Worm (Caenorhabditis elegans) whole organism, young adult: Measurements from ENCODE around the gene C14A4.12.

ENCODE experiments used
- ama-1 ChIP-seq, 3 experiments: fragments of 150-350 bp in 1 of 3; sonication (generic microtip) in 2 of 3; optimal IDR thresholded peaks; 2 replicates each; lab custom pipeline; 2014 to 2018; ENCODE audit warnings: missing biosample characterization in 2 of 3, missing genetic modification characterization in 2 of 3, missing genetic modification reagents in 2 of 3
- dpl-1 ChIP-seq: fragments of 150-350 bp; optimal IDR thresholded peaks from 2 replicates; lab custom pipeline; 2014; ENCODE audit warnings: missing biosample characterization, missing genetic modification reagents, missing genetic modification characterization
- efl-1 ChIP-seq: fragments of 150-350 bp; optimal IDR thresholded peaks from 2 replicates; lab custom pipeline; 2014; ENCODE audit warnings: missing biosample characterization, missing genetic modification reagents, missing genetic modification characterization
- fkh-3 ChIP-seq: sonication (generic microtip); optimal IDR thresholded peaks from 2 replicates; lab custom pipeline; 2016; ENCODE audit warnings: mild to moderate bottlenecking, missing genetic modification characterization, missing compliant biosample characterization
- hsf-1 ChIP-seq: fragments of 200-800 bp; sonication (Bioruptor generic); IDR thresholded peaks from 2 replicates; pipeline ENCODE4 v1.3.6; 2022; ENCODE audit warnings: missing genetic modification reagents, missing genetic modification characterization, missing compliant biosample characterization
- nfyb-1 ChIP-seq: fragments of 200-800 bp; sonication (Bioruptor generic); IDR thresholded peaks from 2 replicates; pipeline ENCODE4 v1.3.6; 2022; ENCODE audit warnings: missing genetic modification reagents, missing genetic modification characterization, missing compliant biosample characterization
- nhr-80 ChIP-seq: sonication (generic microtip); optimal IDR thresholded peaks from 2 replicates; lab custom pipeline; 2016; ENCODE audit warnings: missing genetic modification characterization, missing compliant biosample characterization
- snpc-4 ChIP-seq, 5 experiments: fragments of 150-350 bp in 1 of 5; sonication (generic microtip) in 4 of 5; optimal IDR thresholded peaks; 2 replicates each; lab custom pipeline; 2014 to 2018; ENCODE audit warnings: missing genetic modification characterization in 5 of 5, missing biosample characterization in 3 of 5, antibody characterized with exemption in 2 of 5, mild to moderate bottlenecking in 2 of 5, missing compliant biosample characterization in 2 of 5, missing genotype in 2 of 5, moderate library complexity in 2 of 5, missing genetic modification reagents in 1 of 5

DNA sequence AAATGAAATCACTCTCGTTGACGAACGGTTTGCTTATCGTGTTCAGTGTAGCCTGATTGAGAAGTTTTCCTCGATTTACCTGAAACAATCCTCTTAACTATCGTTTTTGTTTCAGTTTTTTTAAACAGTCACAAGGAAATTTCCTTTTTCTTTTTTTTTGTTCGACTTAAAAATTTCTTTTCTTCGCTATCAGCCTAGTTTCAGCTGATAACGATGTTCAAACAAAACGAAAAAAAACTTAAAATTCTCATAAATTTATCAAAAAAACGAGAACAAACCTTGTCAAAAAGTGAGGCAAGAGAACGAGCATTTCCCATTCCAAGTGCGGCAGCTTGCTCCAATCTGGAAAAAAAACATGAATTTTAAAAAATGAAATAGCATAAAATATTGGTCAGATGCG is 40.7 kb downstream of the C14A4.12 start:
- no peak for TF ChIP-seq ama-1 (optimal IDR thresholded peaks at IDR 0.05; lab: Kevin White, UChicago)
- TF ChIP-seq ama-1 (GFP tag; optimal IDR thresholded peaks at IDR 0.05; lab: Kevin White, UChicago) = no peak
- TF ChIP-seq fkh-3 (tag; lab: Kevin White, UChicago) = no peak
- TF ChIP-seq nfyb-1 (GFP tag; lab: Robert Waterston, UW) = no peak
- TF ChIP-seq dpl-1 = no peak
- TF ChIP-seq hsf-1 = no peak
- no peak for TF ChIP-seq efl-1 (GFP tag; lab: Kevin White, UChicago)
- TF ChIP-seq snpc-4 (GFP tag; optimal IDR thresholded peaks at IDR 0.05; lab: Kevin White, UChicago) = no peak
- TF ChIP-seq snpc-4 (tag; optimal IDR thresholded peaks at IDR 0.05; lab: Kevin White, UChicago) = no peak
- TF ChIP-seq nhr-80 (tag; lab: Kevin White, UChicago) = peak; percentile 72
